Worm (Caenorhabditis elegans): ENCODE data around the gene cnc-2.
A peak's percentile ranks its signal among the peaks of the same experiment; 100 is the strongest.

ce11 chrV:1471078-1471969 is 21.3 kb upstream of the cnc-2 start:
- TF ChIP-seq W03F9.2 (tag; optimal IDR thresholded peaks at IDR 0.05): peak; percentile 45
- TF ChIP-seq dao-5 (tag; optimal IDR thresholded peaks at IDR 0.05): no peak
- TF ChIP-seq him-1 (tag; optimal IDR thresholded peaks at IDR 0.05): no peak

Data from whole organism, L4/young adult.